Fruit fly (Drosophila melanogaster) whole organism, embryonic: Measurements from ENCODE around the gene Irk1.
A peak's percentile ranks its signal among the peaks of the same experiment; 100 is the strongest.

ENCODE experiments used
- Awh ChIP-seq: fragments of 200-800 bp; sonication (Bioruptor generic); IDR thresholded peaks from 2 replicates; pipeline ENCODE4, ENCODE4 v1.3.6; 2022; ENCODE audit warnings: missing biosample characterization, missing genetic modification characterization
- B-H1 ChIP-seq: fragments of 200-800 bp; sonication (Bioruptor generic); IDR thresholded peaks from 3 replicates; pipeline ENCODE4 v1.3.6; 2022; ENCODE audit warnings: missing biosample characterization, missing genetic modification characterization
- BEAF-32 ChIP-seq: fragments of 200-800 bp; sonication (Bioruptor generic); optimal IDR thresholded peaks from 3 replicates; lab custom pipeline; 2017; ENCODE audit warnings: missing biosample characterization, missing genetic modification characterization, mild to moderate bottlenecking, moderate library complexity, missing genetic modification reagents
- CG1024 ChIP-seq: fragments of 200-800 bp; sonication (Bioruptor generic); IDR thresholded peaks from 2 replicates; pipeline ENCODE4 v1.3.6; 2022; ENCODE audit warnings: missing biosample characterization, missing genetic modification characterization
- CG10366 ChIP-seq: fragments of 200-800 bp; sonication (Bioruptor generic); IDR thresholded peaks from 2 replicates; pipeline ENCODE4 v1.3.6; 2022; ENCODE audit warnings: missing biosample characterization, missing genetic modification characterization
- CG10979 ChIP-seq: fragments of 200-800 bp; sonication (Bioruptor generic); optimal IDR thresholded peaks from 2 replicates; lab custom pipeline; 2018; ENCODE audit warnings: missing biosample characterization, mild to moderate bottlenecking, missing genetic modification characterization, moderate library complexity
- CG11085 ChIP-seq: fragments of 200-800 bp; sonication (Bioruptor generic); IDR thresholded peaks from 2 replicates; pipeline ENCODE4 v1.3.6; 2022; ENCODE audit warnings: missing biosample characterization, missing genetic modification characterization
- CG11560 ChIP-seq: fragments of 200-800 bp; sonication (Bioruptor generic); IDR thresholded peaks from 3 replicates; pipeline ENCODE4 v1.3.6; 2022; ENCODE audit warnings: missing biosample characterization, missing genetic modification characterization
- CG12236 ChIP-seq: fragments of 200-800 bp; sonication (Bioruptor generic); optimal IDR thresholded peaks from 2 replicates; lab custom pipeline; 2016; ENCODE audit warnings: missing biosample characterization, missing genetic modification characterization
- CG13894 ChIP-seq: fragments of 200-800 bp; sonication (Bioruptor generic); optimal IDR thresholded peaks from 3 replicates; lab custom pipeline; 2018; ENCODE audit warnings: missing biosample characterization, mild to moderate bottlenecking, missing genetic modification characterization, moderate library complexity
- CG14860 ChIP-seq: fragments of 200-800 bp; sonication (Bioruptor generic); IDR thresholded peaks from 3 replicates; pipeline ENCODE4 v1.3.6; 2022; ENCODE audit warnings: missing biosample characterization, missing genetic modification characterization; ENCODE audit not compliant: partially characterized antibody
- CG15269 ChIP-seq: fragments of 200-800 bp; sonication (Bioruptor generic); optimal IDR thresholded peaks from 2 replicates; lab custom pipeline; 2018; ENCODE audit warnings: missing biosample characterization, mild to moderate bottlenecking, missing genetic modification characterization, moderate library complexity
- CG17568 ChIP-seq: fragments of 200-800 bp; sonication (Bioruptor generic); optimal IDR thresholded peaks from 2 replicates; lab custom pipeline; 2018; ENCODE audit warnings: missing biosample characterization, mild to moderate bottlenecking, missing genetic modification characterization, moderate library complexity
- CG2120 ChIP-seq: fragments of 200-800 bp; sonication (Bioruptor generic); optimal IDR thresholded peaks from 3 replicates; lab custom pipeline; 2016; ENCODE audit warnings: missing biosample characterization, missing genetic modification characterization
- CG2889 ChIP-seq: fragments of 200-800 bp; sonication (Bioruptor generic); IDR thresholded peaks from 3 replicates; pipeline ENCODE4 v1.3.6; 2022; ENCODE audit warnings: missing biosample characterization, missing genetic modification characterization
- CG33213 ChIP-seq: fragments of 200-800 bp; sonication (Bioruptor generic); optimal IDR thresholded peaks from 3 replicates; lab custom pipeline; 2016; ENCODE audit warnings: missing biosample characterization, missing genetic modification characterization
- CG3838 ChIP-seq: fragments of 200-800 bp; sonication (Bioruptor generic); optimal IDR thresholded peaks from 3 replicates; lab custom pipeline; 2016; ENCODE audit warnings: missing biosample characterization, missing genetic modification characterization
- CG4707 ChIP-seq: fragments of 200-800 bp; sonication (Bioruptor generic); optimal IDR thresholded peaks from 2 replicates; lab custom pipeline; 2018; ENCODE audit warnings: missing biosample characterization, mild to moderate bottlenecking, missing genetic modification characterization, moderate library complexity
- CG4854 ChIP-seq: fragments of 200-800 bp; sonication (Bioruptor generic); optimal IDR thresholded peaks from 2 replicates; lab custom pipeline; 2016; ENCODE audit warnings: missing biosample characterization, missing genetic modification characterization, inconsistent platforms
- CG6175 ChIP-seq: fragments of 200-800 bp; sonication (Bioruptor generic); IDR thresholded peaks from 3 replicates; pipeline ENCODE4 v1.3.6; 2022; ENCODE audit warnings: missing biosample characterization, missing genetic modification characterization
- CG8478 ChIP-seq: fragments of >200 bp; optimal IDR thresholded peaks from 2 replicates; lab custom pipeline; 2018
- CG9727 ChIP-seq: fragments of 200-800 bp; sonication (Bioruptor generic); optimal IDR thresholded peaks from 3 replicates; lab custom pipeline; 2017; ENCODE audit warnings: missing biosample characterization, mild to moderate bottlenecking, missing genetic modification characterization
- Camta ChIP-seq: fragments of 200-800 bp; sonication (Bioruptor generic); optimal IDR thresholded peaks from 2 replicates; lab custom pipeline; 2016; ENCODE audit warnings: missing biosample characterization, missing genetic modification characterization
- D ChIP-seq, 2 experiments: fragments of 200-800 bp in 1 of 2; fragments of >200 bp in 1 of 2; sonication (Bioruptor generic) in 1 of 2; optimal IDR thresholded peaks; 2 replicates in 1 of 2; 3 replicates in 1 of 2; lab custom pipeline; 2017; ENCODE audit warnings: mild to moderate bottlenecking in 1 of 2, missing biosample characterization in 1 of 2, missing genetic modification characterization in 1 of 2, missing genetic modification reagents in 1 of 2
- Dbx ChIP-seq: fragments of 200-800 bp; sonication (Bioruptor generic); IDR thresholded peaks from 3 replicates; pipeline ENCODE4 v1.3.6; 2022; ENCODE audit warnings: missing biosample characterization, missing genetic modification characterization
- Drgx ChIP-seq: fragments of 200-800 bp; sonication (Bioruptor generic); IDR thresholded peaks from 2 replicates; pipeline ENCODE4 v1.3.6; 2022; ENCODE audit warnings: missing biosample characterization, missing genetic modification characterization
- Eip74EF ChIP-seq, 2 experiments: fragments of 200-800 bp in 1 of 2; fragments of >200 bp in 1 of 2; sonication (Bioruptor generic) in 1 of 2; optimal IDR thresholded peaks; 2 replicates each; lab custom pipeline; 2017 to 2019; ENCODE audit warnings: missing biosample characterization in 2 of 2, missing genetic modification characterization in 2 of 2, mild to moderate bottlenecking in 1 of 2, moderate library complexity in 1 of 2
- Gug ChIP-seq: fragments of 200-800 bp; sonication (Bioruptor generic); IDR thresholded peaks from 4 replicates; pipeline ENCODE4 v1.3.6; 2022; ENCODE audit warnings: missing biosample characterization, missing genetic modification characterization
- H15 ChIP-seq: fragments of 200-800 bp; sonication (Bioruptor generic); IDR thresholded peaks from 3 replicates; pipeline ENCODE4 v1.3.6; 2022; ENCODE audit warnings: missing biosample characterization, missing genetic modification characterization
- Hr39 ChIP-seq: fragments of >200 bp; optimal IDR thresholded peaks from 2 replicates; lab custom pipeline; 2017
- Hr51 ChIP-seq, 2 experiments: fragments of 200-800 bp; sonication (Bioruptor generic); optimal IDR thresholded peaks; 2 replicates in 1 of 2; 3 replicates in 1 of 2; lab custom pipeline; 2016 to 2018; ENCODE audit warnings: missing biosample characterization in 2 of 2, missing genetic modification characterization in 2 of 2, mild to moderate bottlenecking in 1 of 2, moderate library complexity in 1 of 2
- MTF-1 ChIP-seq: fragments of 200-800 bp; sonication (Bioruptor generic); optimal IDR thresholded peaks from 2 replicates; lab custom pipeline; 2018; ENCODE audit warnings: missing biosample characterization, mild to moderate bottlenecking, missing genetic modification characterization, borderline replicate concordance
- Neu2 ChIP-seq: fragments of 200-800 bp; sonication (Bioruptor generic); optimal IDR thresholded peaks from 3 replicates; lab custom pipeline; 2016; ENCODE audit warnings: missing biosample characterization, missing genetic modification characterization, borderline replicate concordance
- NfI ChIP-seq: fragments of 200-800 bp; sonication (Bioruptor generic); optimal IDR thresholded peaks from 3 replicates; lab custom pipeline; 2018; ENCODE audit warnings: missing biosample characterization, mild to moderate bottlenecking, missing genetic modification characterization, moderate library complexity
- Pdp1 ChIP-seq, 2 experiments: fragments of 200-800 bp; sonication (Bioruptor generic); optimal IDR thresholded peaks; 3 replicates each; lab custom pipeline; 2016; ENCODE audit warnings: missing biosample characterization in 2 of 2, missing genetic modification characterization in 2 of 2, mild to moderate bottlenecking in 1 of 2, moderate library complexity in 1 of 2
- Side ChIP-seq: fragments of 200-800 bp; sonication (Bioruptor generic); optimal IDR thresholded peaks from 2 replicates; lab custom pipeline; 2016; ENCODE audit warnings: missing biosample characterization, missing genetic modification characterization
- Sin3A ChIP-seq: fragments of >200 bp; optimal IDR thresholded peaks from 2 replicates; lab custom pipeline; 2018
- Ssrp ChIP-seq: fragments of 200-800 bp; sonication (Bioruptor generic); optimal IDR thresholded peaks from 2 replicates; lab custom pipeline; 2018; ENCODE audit warnings: missing biosample characterization, mild to moderate bottlenecking, missing genetic modification characterization, moderate library complexity
- Vsx1 ChIP-seq: fragments of 200-800 bp; sonication (Bioruptor generic); optimal IDR thresholded peaks from 2 replicates; lab custom pipeline; 2017; ENCODE audit warnings: missing biosample characterization, mild to moderate bottlenecking, missing genetic modification characterization, missing genetic modification reagents
- fd64A ChIP-seq: fragments of 200-800 bp; sonication (Bioruptor generic); optimal IDR thresholded peaks from 3 replicates; lab custom pipeline; 2018; ENCODE audit warnings: missing biosample characterization, mild to moderate bottlenecking, missing genetic modification characterization
- fd96Cb ChIP-seq: fragments of 200-800 bp; sonication (Bioruptor generic); optimal IDR thresholded peaks from 2 replicates; lab custom pipeline; 2018; ENCODE audit warnings: missing biosample characterization, mild to moderate bottlenecking, missing genetic modification characterization, moderate library complexity
- grau ChIP-seq: fragments of 200-800 bp; optimal IDR thresholded peaks from 3 replicates; lab custom pipeline; 2019; ENCODE audit warnings: missing biosample characterization, mild to moderate bottlenecking, missing genetic modification characterization, moderate library complexity
- ham ChIP-seq: fragments of 200-800 bp; sonication (Bioruptor generic); IDR thresholded peaks from 2 replicates; pipeline ENCODE4 v1.3.6; 2022; ENCODE audit warnings: missing biosample characterization, missing genetic modification characterization
- hth ChIP-seq: fragments of >200 bp; optimal IDR thresholded peaks from 2 replicates; lab custom pipeline; 2017; ENCODE audit warnings: inconsistent platforms
- ranshi ChIP-seq: fragments of 200-800 bp; sonication (Bioruptor generic); IDR thresholded peaks from 2 replicates; pipeline ENCODE4 v1.3.6; 2022; ENCODE audit warnings: missing biosample characterization, missing genetic modification characterization
- scrt ChIP-seq: fragments of 200-800 bp; sonication (Bioruptor generic); optimal IDR thresholded peaks from 2 replicates; lab custom pipeline; 2018; ENCODE audit warnings: missing biosample characterization, mild to moderate bottlenecking, missing genetic modification characterization, moderate library complexity
- slp2 ChIP-seq: fragments of 200-800 bp; sonication (Bioruptor generic); optimal IDR thresholded peaks from 2 replicates; lab custom pipeline; 2016; ENCODE audit warnings: missing biosample characterization, missing genetic modification characterization
- tio ChIP-seq: fragments of 200-800 bp; sonication (Bioruptor generic); optimal IDR thresholded peaks from 2 replicates; lab custom pipeline; 2017; ENCODE audit warnings: missing biosample characterization, missing genetic modification characterization, inconsistent platforms
- tx ChIP-seq: fragments of 200-800 bp; sonication (Bioruptor generic); optimal IDR thresholded peaks from 2 replicates; lab custom pipeline; 2016; ENCODE audit warnings: missing biosample characterization, missing genetic modification characterization
- vnd ChIP-seq: fragments of 200-800 bp; sonication (Bioruptor generic); IDR thresholded peaks from 3 replicates; pipeline ENCODE4 v1.3.6; 2022; ENCODE audit warnings: missing biosample characterization, missing genetic modification characterization; ENCODE audit not compliant: partially characterized antibody
- zfh2 ChIP-seq: fragments of 200-800 bp; sonication (Bioruptor generic); optimal IDR thresholded peaks from 2 replicates; lab custom pipeline; 2016; ENCODE audit warnings: missing biosample characterization, missing genetic modification characterization

Irk1 gene

DNA sequence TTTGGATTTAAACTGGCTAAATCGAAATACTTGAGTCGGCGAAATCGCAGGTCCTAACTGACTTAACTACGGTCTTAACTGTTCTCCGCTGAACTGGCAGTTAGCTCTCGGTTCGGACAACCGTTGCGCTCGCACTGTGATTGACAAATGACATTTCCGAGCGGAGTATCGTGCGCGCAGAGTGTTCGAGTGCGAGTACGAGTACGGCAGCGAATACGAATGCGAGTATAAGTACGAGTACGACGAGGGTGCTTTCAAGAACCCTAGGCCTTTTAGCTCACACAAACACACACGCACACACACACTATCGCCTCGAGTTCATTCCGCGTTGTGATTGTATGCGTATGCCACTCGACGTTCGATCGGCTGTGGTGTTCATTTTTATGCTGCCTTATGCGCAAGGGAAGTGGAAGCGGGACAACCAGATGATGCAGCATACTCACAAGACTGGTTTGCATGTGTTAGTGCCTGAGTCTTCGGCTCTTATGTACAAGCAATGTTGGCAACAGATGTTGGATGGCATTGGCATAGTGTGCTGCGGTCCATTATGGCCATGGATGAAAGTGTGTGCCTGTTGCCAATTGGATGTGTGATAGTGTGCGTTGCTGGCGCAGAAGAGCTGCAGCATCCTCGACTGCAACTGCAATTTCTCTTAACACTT is 26.3 kb upstream of the Irk1 start, which contains the start of gene hh (continued):
- TF ChIP-seq Ssrp (tag; lab: Kevin White, UChicago) (no peak), CG11085 (GFP tag; lab: Robert Waterston, UW) (no peak), CG4854 (no peak), Drgx (no peak), slp2 (no peak), Eip74EF (GFP tag; optimal IDR thresholded peaks at IDR 0.05; lab: Kevin White, UChicago) (no peak), NfI (GFP tag; lab: Kevin White, UChicago) (no peak), CG14860 (GFP tag; lab: Robert Waterston, UW) (no peak), tx (GFP tag; lab: Kevin White, UChicago) (no peak), CG12236 (GFP tag; lab: Kevin White, UChicago) (peak; percentile 81), grau (tag; lab: Kevin White, UChicago) (no peak), Camta (GFP tag; lab: Kevin White, UChicago) (no peak), ham (GFP tag; lab: Robert Waterston, UW) (no peak), CG2889 (GFP tag; lab: Robert Waterston, UW) (no peak), B-H1 (GFP tag; lab: Robert Waterston, UW) (no peak), CG2120 (GFP tag; lab: Kevin White, UChicago) (no peak), CG6175 (GFP tag; lab: Robert Waterston, UW) (peak; percentile 33; the same call in 1 of the 3 replicates), Side (GFP tag; lab: Kevin White, UChicago) (no peak), CG10366 (GFP tag; lab: Robert Waterston, UW) (no peak), CG3838 (GFP tag; lab: Kevin White, UChicago) (no peak), CG15269 (tag; lab: Kevin White, UChicago) (no peak), zfh2 (no peak), H15 (no peak), Awh (GFP tag; lab: Robert Waterston, UW) (no peak), MTF-1 (GFP tag; lab: Kevin White, UChicago) (no peak), fd64A (GFP tag; lab: Kevin White, UChicago) (no peak), CG13894 (tag; lab: Kevin White, UChicago) (no peak), D (optimal IDR thresholded peaks at IDR 0.05; lab: Kevin White, UChicago) (peak; percentile 98), D (GFP tag; optimal IDR thresholded peaks at IDR 0.05; lab: Kevin White, UChicago) (no peak), Gug (GFP tag; lab: Robert Waterston, UW) (no peak), CG1024 (no peak), Pdp1 (GFP tag; optimal IDR thresholded peaks at IDR 0.05; lab: Kevin White, UChicago) (no peak), Sin3A (no peak), scrt (GFP tag; lab: Kevin White, UChicago) (no peak), hth (lab: Kevin White, UChicago) (no peak), CG11560 (tag; lab: Robert Waterston, UW) (no peak), CG33213 (GFP tag; lab: Kevin White, UChicago) (no peak), CG4707 (no peak), Vsx1 (GFP tag; lab: Kevin White, UChicago) (no peak), CG17568 (GFP tag; lab: Kevin White, UChicago) (no peak), Hr39 (no peak), CG9727 (no peak), Dbx (GFP tag; lab: Robert Waterston, UW) (no peak), tio (GFP tag; lab: Kevin White, UChicago) (no peak), Neu2 (GFP tag; lab: Kevin White, UChicago) (no peak), Hr51 (GFP tag; optimal IDR thresholded peaks at IDR 0.05; lab: Kevin White, UChicago) (no peak), BEAF-32 (GFP tag; lab: Kevin White, UChicago) (no peak), ranshi (no peak), CG10979 (no peak), CG8478 (lab: Kevin White, UChicago) (peak; percentile 99), vnd (GFP tag; lab: Robert Waterston, UW) (peak; percentile 50; the same call in 2 of the 3 replicates), fd96Cb (no peak)
